Worm (Caenorhabditis elegans) whole organism, L3 larva: ENCODE measurements around the gene ncr-2.

Source experiments
- R02D3.7 ChIP-seq: fragments of 150-350 bp; optimal IDR thresholded peaks from 2 replicates; lab custom pipeline; 2014; ENCODE audit warnings: missing biosample characterization, missing genetic modification characterization
- ama-1 ChIP-seq: fragments of 150-350 bp; optimal IDR thresholded peaks from 2 replicates; lab custom pipeline; 2018
- ceh-82 ChIP-seq: fragments of 150-350 bp; optimal IDR thresholded peaks from 2 replicates; lab custom pipeline; 2014; ENCODE audit warnings: missing biosample characterization, missing genetic modification characterization
- fos-1 ChIP-seq: fragments of 150-350 bp; optimal IDR thresholded peaks from 2 replicates; lab custom pipeline; 2014; ENCODE audit warnings: missing biosample characterization, missing genetic modification characterization
- mdl-1 ChIP-seq: fragments of 150-350 bp; optimal IDR thresholded peaks from 2 replicates; lab custom pipeline; 2014; ENCODE audit warnings: missing biosample characterization, missing genetic modification characterization
- nhr-25 ChIP-seq: sonication (generic microtip); optimal IDR thresholded peaks from 2 replicates; lab custom pipeline; 2017; ENCODE audit warnings: missing biosample characterization, missing genetic modification characterization
- nhr-76 ChIP-seq: fragments of 150-350 bp; sonication (generic microtip); optimal IDR thresholded peaks from 5 replicates; lab custom pipeline; 2014; ENCODE audit warnings: missing biosample characterization, missing genetic modification characterization
- pqm-1 ChIP-seq: fragments of 150-350 bp; optimal IDR thresholded peaks from 2 replicates; lab custom pipeline; 2017; ENCODE audit warnings: missing biosample characterization, missing genetic modification characterization, inconsistent platforms
- sea-2 ChIP-seq: fragments of 150-350 bp; sonication (generic microtip); optimal IDR thresholded peaks from 4 replicates; lab custom pipeline; 2014; ENCODE audit warnings: missing biosample characterization, missing genetic modification reagents, missing genetic modification characterization
- snpc-4 ChIP-seq: fragments of 150-350 bp; optimal IDR thresholded peaks from 2 replicates; lab custom pipeline; 2014; ENCODE audit warnings: missing biosample characterization, missing genetic modification characterization

- no peak for TF ChIP-seq ceh-82
- TF ChIP-seq snpc-4 (tag; lab: Kevin White, UChicago) = no peak
- no peak for TF ChIP-seq sea-2 (GFP tag; lab: Kevin White, UChicago)
- no peak for TF ChIP-seq nhr-25 (tag; lab: Kevin White, UChicago)
- TF ChIP-seq ama-1 (lab: Kevin White, UChicago) = no peak
- no peak for TF ChIP-seq mdl-1
- TF ChIP-seq pqm-1 (tag; lab: Kevin White, UChicago) = no peak
- TF ChIP-seq R02D3.7 = no peak
- no peak for TF ChIP-seq nhr-76 (tag; lab: Kevin White, UChicago)
- TF ChIP-seq fos-1 = no peak
Observed at ce11 chrIII:8286824-8287223, 28.7 kb downstream of the ncr-2 start.
